Worm (Caenorhabditis elegans) whole organism, L2 larva: Measurements from ENCODE around the gene ubc-13.

Source experiments
- C34F6.9 ChIP-seq: fragments of 150-350 bp; optimal IDR thresholded peaks from 2 replicates; lab custom pipeline; 2014; ENCODE audit warnings: missing biosample characterization, missing genetic modification characterization
- F13H6.1 ChIP-seq: sonication (generic microtip); optimal IDR thresholded peaks from 2 replicates; lab custom pipeline; 2016; ENCODE audit warnings: missing genetic modification characterization, missing compliant biosample characterization
- R02D3.7 ChIP-seq: fragments of 150-350 bp; optimal IDR thresholded peaks from 2 replicates; lab custom pipeline; 2014; ENCODE audit warnings: missing biosample characterization, missing genetic modification characterization
- Y55F3AM.14 ChIP-seq: fragments of 200-800 bp; sonication (Bioruptor generic); optimal IDR thresholded peaks from 2 replicates; lab custom pipeline; 2018; ENCODE audit warnings: mild to moderate bottlenecking, missing genetic modification characterization, missing compliant biosample characterization
- ZK546.5 ChIP-seq: sonication (generic microtip); optimal IDR thresholded peaks from 2 replicates; lab custom pipeline; 2017; ENCODE audit warnings: missing biosample characterization, missing genetic modification characterization
- aly-2 ChIP-seq: fragments of 150-350 bp; optimal IDR thresholded peaks from 2 replicates; lab custom pipeline; 2014; ENCODE audit warnings: missing biosample characterization, missing genetic modification characterization
- ama-1 ChIP-seq: fragments of 150-350 bp; optimal IDR thresholded peaks from 2 replicates; lab custom pipeline; 2018; ENCODE audit warnings: inconsistent platforms
- blmp-1 ChIP-seq: sonication (generic microtip); optimal IDR thresholded peaks from 2 replicates; lab custom pipeline; 2017; ENCODE audit warnings: missing genetic modification characterization, mild to moderate bottlenecking, missing compliant biosample characterization, antibody characterized with exemption, moderate library complexity; ENCODE audit not compliant: insufficient read depth
- ceh-16 ChIP-seq: fragments of 150-350 bp; optimal IDR thresholded peaks from 2 replicates; lab custom pipeline; 2014; ENCODE audit warnings: missing biosample characterization, missing genetic modification characterization
- ceh-82 ChIP-seq: fragments of 150-350 bp; optimal IDR thresholded peaks from 2 replicates; lab custom pipeline; 2014; ENCODE audit warnings: missing biosample characterization, missing genetic modification characterization
- crh-2 ChIP-seq: sonication (generic microtip); optimal IDR thresholded peaks from 2 replicates; lab custom pipeline; 2017; ENCODE audit warnings: missing biosample characterization, missing genetic modification characterization
- dmd-4 ChIP-seq: sonication (generic microtip); optimal IDR thresholded peaks from 2 replicates; lab custom pipeline; 2017; ENCODE audit warnings: missing biosample characterization, missing genetic modification characterization
- elt-3 ChIP-seq: sonication (generic microtip); optimal IDR thresholded peaks from 2 replicates; lab custom pipeline; 2017; ENCODE audit warnings: missing biosample characterization, missing genetic modification characterization
- fos-1 ChIP-seq: fragments of 150-350 bp; optimal IDR thresholded peaks from 2 replicates; lab custom pipeline; 2014; ENCODE audit warnings: missing biosample characterization, missing genetic modification characterization
- gmeb-1 ChIP-seq: fragments of 150-350 bp; optimal IDR thresholded peaks from 2 replicates; lab custom pipeline; 2014; ENCODE audit warnings: missing biosample characterization, missing genetic modification characterization
- lin-11 ChIP-seq: fragments of 150-350 bp; sonication (generic microtip); optimal IDR thresholded peaks from 2 replicates; lab custom pipeline; 2014; ENCODE audit warnings: missing biosample characterization, missing genetic modification characterization, inconsistent platforms, mixed read lengths
- lin-13 ChIP-seq: fragments of 150-350 bp; optimal IDR thresholded peaks from 2 replicates; lab custom pipeline; 2014; ENCODE audit warnings: missing biosample characterization, missing genetic modification reagents, missing genetic modification characterization
- lsy-2 ChIP-seq, 2 experiments: fragments of 150-350 bp in 1 of 2; sonication (generic microtip) in 1 of 2; optimal IDR thresholded peaks; 2 replicates each; lab custom pipeline; 2014 to 2017; ENCODE audit warnings: missing biosample characterization in 2 of 2, missing genetic modification characterization in 2 of 2
- mab-5 ChIP-seq: fragments of 150-350 bp; optimal IDR thresholded peaks from 2 replicates; lab custom pipeline; 2014; ENCODE audit warnings: missing biosample characterization, missing genetic modification characterization
- mbf-1 ChIP-seq: sonication (generic microtip); optimal IDR thresholded peaks from 2 replicates; lab custom pipeline; 2017; ENCODE audit warnings: missing biosample characterization, missing genetic modification characterization
- mdl-1 ChIP-seq, 2 experiments: fragments of 150-350 bp in 1 of 2; sonication (generic microtip) in 1 of 2; optimal IDR thresholded peaks; 2 replicates each; lab custom pipeline; 2017; ENCODE audit warnings: missing biosample characterization in 2 of 2, missing genetic modification characterization in 2 of 2
- nhr-10 ChIP-seq: sonication (generic microtip); optimal IDR thresholded peaks from 2 replicates; lab custom pipeline; 2017; ENCODE audit warnings: missing biosample characterization, missing genetic modification characterization
- nhr-11 ChIP-seq: fragments of 150-350 bp; optimal IDR thresholded peaks from 2 replicates; lab custom pipeline; 2014; ENCODE audit warnings: missing biosample characterization, missing genetic modification characterization
- nhr-129 ChIP-seq: fragments of 150-350 bp; optimal IDR thresholded peaks from 2 replicates; lab custom pipeline; 2014; ENCODE audit warnings: missing biosample characterization, missing genetic modification characterization
- nhr-21 ChIP-seq: fragments of 150-350 bp; optimal IDR thresholded peaks from 2 replicates; lab custom pipeline; 2014; ENCODE audit warnings: missing biosample characterization, missing genetic modification characterization
- nhr-23 ChIP-seq: fragments of 150-350 bp; optimal IDR thresholded peaks from 2 replicates; lab custom pipeline; 2014; ENCODE audit warnings: missing biosample characterization, missing genetic modification reagents, missing genetic modification characterization
- nhr-237 ChIP-seq: fragments of 150-350 bp; optimal IDR thresholded peaks from 2 replicates; lab custom pipeline; 2014; ENCODE audit warnings: missing biosample characterization, missing genetic modification characterization
- nhr-25 ChIP-seq: fragments of 150-350 bp; sonication (generic microtip); optimal IDR thresholded peaks from 3 replicates; lab custom pipeline; 2014; ENCODE audit warnings: missing biosample characterization, missing genetic modification characterization
- nhr-6 ChIP-seq: fragments of 150-350 bp; optimal IDR thresholded peaks from 2 replicates; lab custom pipeline; 2014; ENCODE audit warnings: missing biosample characterization, missing genetic modification characterization
- nhr-77 ChIP-seq: fragments of 150-350 bp; optimal IDR thresholded peaks from 2 replicates; lab custom pipeline; 2014; ENCODE audit warnings: missing biosample characterization, missing genetic modification characterization
- peb-1 ChIP-seq: fragments of 150-350 bp; optimal IDR thresholded peaks from 2 replicates; lab custom pipeline; 2014; ENCODE audit warnings: missing biosample characterization, missing genetic modification characterization
- skn-1 ChIP-seq: sonication (generic microtip); optimal IDR thresholded peaks from 2 replicates; lab custom pipeline; 2017; ENCODE audit warnings: missing biosample characterization, missing genetic modification characterization
- sma-9 ChIP-seq, 2 experiments: fragments of 150-350 bp in 1 of 2; sonication (generic microtip) in 1 of 2; optimal IDR thresholded peaks; 2 replicates each; lab custom pipeline; 2014 to 2016; ENCODE audit warnings: missing genetic modification characterization in 2 of 2, mild to moderate bottlenecking in 1 of 2, missing biosample characterization in 1 of 2, missing compliant biosample characterization in 1 of 2, missing genetic modification reagents in 1 of 2, moderate library complexity in 1 of 2
- snpc-4 ChIP-seq: fragments of 150-350 bp; optimal IDR thresholded peaks from 2 replicates; lab custom pipeline; 2014; ENCODE audit warnings: missing biosample characterization, missing genetic modification characterization
- unc-39 ChIP-seq: fragments of 150-350 bp; optimal IDR thresholded peaks from 2 replicates; lab custom pipeline; 2014; ENCODE audit warnings: missing biosample characterization, missing genetic modification characterization
- unc-55 ChIP-seq: fragments of 150-350 bp; sonication (generic microtip); optimal IDR thresholded peaks from 3 replicates; lab custom pipeline; 2014; ENCODE audit warnings: missing biosample characterization, missing genetic modification reagents, missing genetic modification characterization
- unc-62 ChIP-seq: fragments of 150-350 bp; optimal IDR thresholded peaks from 2 replicates; lab custom pipeline; 2014; ENCODE audit warnings: missing biosample characterization, missing genetic modification reagents, missing genetic modification characterization
- zag-1 ChIP-seq: fragments of 150-350 bp; optimal IDR thresholded peaks from 2 replicates; lab custom pipeline; 2014; ENCODE audit warnings: missing biosample characterization, missing genetic modification characterization
- ztf-4 ChIP-seq: fragments of 150-350 bp; optimal IDR thresholded peaks from 2 replicates; lab custom pipeline; 2014; ENCODE audit warnings: missing biosample characterization, missing genetic modification characterization

Gene ubc-13

ce11 chrIV:2892787-2893485 lies 32.6 kb downstream of the ubc-13 start:
- no peak for TF ChIP-seq gmeb-1 (tag; lab: Kevin White, UChicago)
- TF ChIP-seq nhr-25 (tag; lab: Kevin White, UChicago): no peak
- no peak for TF ChIP-seq crh-2
- no peak for TF ChIP-seq nhr-10 (tag; lab: Kevin White, UChicago)
- TF ChIP-seq snpc-4 (tag; lab: Kevin White, UChicago): no peak
- TF ChIP-seq lsy-2 (tag; optimal IDR thresholded peaks at IDR 0.05; lab: Kevin White, UChicago): no peak
- no peak for TF ChIP-seq R02D3.7
- TF ChIP-seq mab-5 (tag; lab: Kevin White, UChicago): no peak
- TF ChIP-seq mbf-1 (tag; lab: Kevin White, UChicago): no peak
- TF ChIP-seq Y55F3AM.14: no peak
- no peak for TF ChIP-seq lin-13 (GFP tag; lab: Kevin White, UChicago)
- TF ChIP-seq ama-1: no peak
- TF ChIP-seq blmp-1 (tag; lab: Kevin White, UChicago): no peak
- TF ChIP-seq, all 48 proteins: peak for 0

ce11 chrIV:2892395-2892786 lies 33.1 kb downstream of the ubc-13 start, which contains the start of gene Y54G2A.18:
Gene Y54G2A.18, minus strand, starts transcription at chrIV:2892495.
- TF ChIP-seq Y55F3AM.14 (no peak), snpc-4 (tag; lab: Kevin White, UChicago) (no peak), unc-39 (no peak), ZK546.5 (tag; lab: Kevin White, UChicago) (no peak), C34F6.9 (peak; percentile 15), aly-2 (tag; lab: Kevin White, UChicago) (no peak), unc-62 (GFP tag; lab: Kevin White, UChicago) (no peak), mdl-1 (tag; optimal IDR thresholded peaks at IDR 0.05; lab: Kevin White, UChicago) (no peak)
- TF ChIP-seq, all 48 proteins: peak for 1

ce11 chrIV:2891535-2892233 lies 33.8 kb downstream of the ubc-13 start:
- TF ChIP-seq unc-55 (no peak), dmd-4 (tag; lab: Kevin White, UChicago) (no peak), lin-11 (tag; lab: Kevin White, UChicago) (no peak), ama-1 (no peak), aly-2 (tag; lab: Kevin White, UChicago) (no peak), snpc-4 (tag; lab: Kevin White, UChicago) (no peak), C34F6.9 (no peak), unc-62 (GFP tag; lab: Kevin White, UChicago) (no peak), crh-2 (no peak), blmp-1 (tag; lab: Kevin White, UChicago) (no peak), lsy-2 (tag; optimal IDR thresholded peaks at IDR 0.05; lab: Kevin White, UChicago) (no peak), nhr-77 (no peak), ceh-82 (tag; lab: Kevin White, UChicago) (no peak), nhr-11 (no peak), nhr-237 (tag; lab: Kevin White, UChicago) (no peak), elt-3 (tag; lab: Kevin White, UChicago) (no peak), ztf-4 (tag; lab: Kevin White, UChicago) (no peak), unc-39 (no peak)

DNA sequence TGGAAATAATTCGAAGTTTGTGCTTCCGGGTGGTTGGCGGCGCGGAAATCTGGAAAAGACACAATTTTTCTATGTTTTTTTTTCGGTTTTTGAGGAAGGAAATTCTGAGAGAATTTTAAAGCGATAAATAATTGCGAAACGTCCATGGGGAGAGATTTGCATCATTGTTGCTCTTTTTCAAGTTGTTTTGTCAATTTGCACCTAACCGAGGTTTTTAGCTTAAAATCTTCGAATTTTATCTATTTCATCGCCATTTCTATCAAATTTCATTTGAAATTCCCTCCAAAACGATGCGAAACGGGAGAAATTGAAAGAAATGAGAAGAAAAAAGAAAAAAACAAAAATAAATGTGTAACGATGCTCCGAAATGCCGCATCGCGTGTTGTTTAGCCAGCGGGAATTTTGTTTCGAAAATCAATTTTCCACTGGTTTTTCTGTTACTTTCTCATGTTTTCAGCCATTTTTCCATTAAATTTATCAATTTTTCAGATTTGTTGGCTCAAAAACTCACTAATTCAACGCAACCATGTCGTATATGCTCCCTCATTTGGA lies 35.0 kb downstream of the ubc-13 start, which contains the start of the genes nprt-1 and dib-1:
Gene nprt-1, minus strand, starts transcription at position 51 of the 552 bp plus-strand sequence.
Gene dib-1, plus strand, starts transcription at position 482 of the 552 bp plus-strand sequence.
- TF ChIP-seq ama-1: no peak
- TF ChIP-seq nhr-23: no peak
- TF ChIP-seq F13H6.1 (tag; lab: Kevin White, UChicago): no peak
- TF ChIP-seq unc-55: peak; percentile 87
- TF ChIP-seq C34F6.9: peak; percentile 71
- peak; percentile 86 for TF ChIP-seq gmeb-1 (tag; lab: Kevin White, UChicago)
- peak; percentile 64 for TF ChIP-seq crh-2
- peak; percentile 12 for TF ChIP-seq nhr-6 (tag; lab: Kevin White, UChicago)
- TF ChIP-seq nhr-25 (tag; lab: Kevin White, UChicago): peak; percentile 35
- peak; percentile 7 for TF ChIP-seq nhr-21 (tag; lab: Kevin White, UChicago)
- TF ChIP-seq nhr-11: no peak
- peak; percentile 73 for TF ChIP-seq lin-13 (GFP tag; lab: Kevin White, UChicago)
- TF ChIP-seq ceh-16 (tag; lab: Kevin White, UChicago): no peak
- TF ChIP-seq skn-1 (tag; lab: Kevin White, UChicago): no peak
- no peak for TF ChIP-seq zag-1 (tag; lab: Kevin White, UChicago)
- TF ChIP-seq sma-9 (GFP tag; optimal IDR thresholded peaks at IDR 0.05; lab: Kevin White, UChicago): peak; percentile 21
- TF ChIP-seq sma-9 (tag; optimal IDR thresholded peaks at IDR 0.05; lab: Kevin White, UChicago): no peak
- peak; percentile 52 to 79 for TF ChIP-seq lsy-2 (tag; optimal IDR thresholded peaks at IDR 0.05; lab: Kevin White, UChicago)
- TF ChIP-seq nhr-129 (tag; lab: Kevin White, UChicago): peak; percentile 64
- peak; percentile 3 for TF ChIP-seq fos-1
- TF ChIP-seq Y55F3AM.14: no peak
- no peak for TF ChIP-seq R02D3.7
- TF ChIP-seq peb-1 (tag; lab: Kevin White, UChicago): no peak
